Worm (Caenorhabditis elegans): ENCODE data around the gene cest-34.

DNA sequence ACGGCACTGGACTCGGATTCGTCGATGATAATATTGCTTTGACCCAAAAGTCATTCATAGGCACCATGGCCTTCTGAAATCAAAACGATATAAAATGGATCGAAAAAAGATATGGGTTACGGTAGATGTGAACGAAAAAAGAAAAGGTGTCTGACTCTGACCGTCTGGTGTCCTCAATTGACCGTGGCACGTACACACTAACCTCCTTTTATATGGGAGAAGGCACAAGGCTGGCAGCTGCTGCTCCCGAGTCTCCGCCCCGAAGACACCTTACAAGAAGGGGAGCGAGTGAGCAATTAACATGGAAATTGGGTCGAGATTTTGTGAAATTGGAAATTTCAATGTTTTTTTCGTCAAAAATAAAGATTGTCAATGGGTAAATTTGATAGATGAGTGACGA lies 4.9 kb downstream of the cest-34 start, which contains the start of gene egl-46:
- TF ChIP-seq fkh-10 (GFP tag; optimal IDR thresholded peaks at IDR 0.05): no peak
- TF ChIP-seq syd-9 (tag; optimal IDR thresholded peaks at IDR 0.05): no peak
- TF ChIP-seq elt-2 (tag; optimal IDR thresholded peaks at IDR 0.05): no peak
- TF ChIP-seq dve-1 (tag; optimal IDR thresholded peaks at IDR 0.05): no peak
- TF ChIP-seq hlh-30 (tag; optimal IDR thresholded peaks at IDR 0.05; ENCODE audit: insufficient read depth): no peak
- no peak for TF ChIP-seq unc-3 (GFP tag; conservative IDR thresholded peaks at IDR 0.05)
- no peak for TF ChIP-seq unc-3 (tag; optimal IDR thresholded peaks at IDR 0.05)
- no peak for TF ChIP-seq nhr-232 (tag; optimal IDR thresholded peaks at IDR 0.05)
- no peak for TF ChIP-seq pqm-1 (tag; optimal IDR thresholded peaks at IDR 0.05)
- TF ChIP-seq ceh-34 (tag; optimal IDR thresholded peaks at IDR 0.05): no peak
- TF ChIP-seq pros-1 (tag; optimal IDR thresholded peaks at IDR 0.05): no peak

Measured in whole organism, late embryonic.